Worm (Caenorhabditis elegans): Measurements from ENCODE around the gene ndx-9.

ndx-9 gene

DNA sequence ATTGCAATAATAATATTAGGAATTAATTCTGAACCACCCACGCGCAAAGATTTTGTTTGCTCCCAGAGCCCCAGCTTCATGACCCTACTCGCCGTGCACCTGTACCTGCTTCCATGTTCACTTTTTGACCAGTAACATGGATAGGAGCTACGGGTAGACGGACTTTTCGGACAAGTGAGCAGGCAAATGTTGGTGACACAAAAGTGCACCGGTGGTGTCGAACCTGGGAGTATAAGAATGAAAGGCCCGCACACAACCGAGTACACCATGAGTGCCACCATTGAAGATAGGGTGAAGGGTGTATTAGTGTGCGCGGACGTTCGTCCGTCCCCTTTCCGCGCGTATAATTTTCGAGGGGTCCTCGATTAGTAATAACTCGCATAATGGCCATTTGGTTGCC is 14.1 kb upstream of the ndx-9 start (continued):
- peak; percentile 100 for TF ChIP-seq eyg-1 (tag; optimal IDR thresholded peaks at IDR 0.05)
- TF ChIP-seq F13H6.1 (tag; optimal IDR thresholded peaks at IDR 0.05): peak; percentile 83
- peak; percentile 92 for TF ChIP-seq mec-3 (tag; optimal IDR thresholded peaks at IDR 0.05; ENCODE audit: borderline replicate concordance)
- TF ChIP-seq pha-2 (tag; optimal IDR thresholded peaks at IDR 0.05): peak; percentile 97
- TF ChIP-seq elt-2 (tag; optimal IDR thresholded peaks at IDR 0.05): peak; percentile 99
- peak; percentile 99 for TF ChIP-seq ref-2 (tag; optimal IDR thresholded peaks at IDR 0.05)
- peak; percentile 97 for TF ChIP-seq ceh-45 (GFP tag; IDR thresholded peaks at IDR 0.05)
- no peak for TF ChIP-seq pha-4 (tag; optimal IDR thresholded peaks at IDR 0.05)
- peak; percentile 96 for TF ChIP-seq C38D4.7 (GFP tag; optimal IDR thresholded peaks at IDR 0.05)
- TF ChIP-seq tbx-7 (tag; optimal IDR thresholded peaks at IDR 0.05): peak; percentile 89
- peak; percentile 92 for TF ChIP-seq ceh-24 (tag; optimal IDR thresholded peaks at IDR 0.05)
- TF ChIP-seq ceh-6 (GFP tag; optimal IDR thresholded peaks at IDR 0.05): peak; percentile 99
- TF ChIP-seq Y22D7AL.16 (tag; optimal IDR thresholded peaks at IDR 0.05): peak; percentile 98
- TF ChIP-seq ets-4 (tag; optimal IDR thresholded peaks at IDR 0.05): peak; percentile 62
- peak; percentile 94 for TF ChIP-seq unc-3 (GFP tag; conservative IDR thresholded peaks at IDR 0.05)
- peak; percentile 96 for TF ChIP-seq unc-3 (tag; optimal IDR thresholded peaks at IDR 0.05)
- peak; percentile 72 for TF ChIP-seq unc-42 (tag; optimal IDR thresholded peaks at IDR 0.05)
- TF ChIP-seq hlh-6 (tag; optimal IDR thresholded peaks at IDR 0.05): peak; percentile 99
- TF ChIP-seq rnt-1 (tag; optimal IDR thresholded peaks at IDR 0.05): peak; percentile 96
- TF ChIP-seq madf-2 (tag; optimal IDR thresholded peaks at IDR 0.05): peak; percentile 97
- TF ChIP-seq ceh-30 (tag; optimal IDR thresholded peaks at IDR 0.05): peak; percentile 92
- peak; percentile 97 for TF ChIP-seq sox-2 (GFP tag; IDR thresholded peaks at IDR 0.05)
- TF ChIP-seq pag-3 (tag; optimal IDR thresholded peaks at IDR 0.05; ENCODE audit: borderline replicate concordance): peak; percentile 91

DNA sequence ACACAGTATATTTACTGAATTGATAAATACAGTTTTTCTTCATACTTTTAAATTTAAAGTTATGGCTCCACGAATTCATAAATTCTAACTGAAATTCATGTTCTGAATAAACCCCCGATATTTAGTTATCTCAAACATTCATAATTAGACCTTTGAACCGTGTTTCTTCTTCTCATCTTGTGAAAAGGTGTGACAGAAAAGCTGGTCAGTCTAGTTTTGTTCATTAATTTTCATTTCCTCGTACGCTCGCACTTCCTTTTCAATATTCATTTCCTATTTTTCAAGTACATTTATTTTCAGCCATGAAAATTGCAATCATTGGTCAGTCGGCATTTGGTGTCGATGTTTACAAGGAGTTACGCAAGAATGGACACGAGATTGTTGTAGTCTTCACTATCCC is 10.5 kb upstream of the ndx-9 start, which contains the start of gene alh-3:
Gene alh-3, plus strand, starts transcription at position 301 of the 400 bp plus-strand sequence.
- no peak for TF ChIP-seq madf-2 (tag; optimal IDR thresholded peaks at IDR 0.05)
- TF ChIP-seq odd-2 (tag; optimal IDR thresholded peaks at IDR 0.05): no peak
- no peak for TF ChIP-seq nhr-11 (tag; optimal IDR thresholded peaks at IDR 0.05)
- TF ChIP-seq ceh-2 (tag; optimal IDR thresholded peaks at IDR 0.05): no peak
- no peak for TF ChIP-seq sox-2 (GFP tag; IDR thresholded peaks at IDR 0.05)
- TF ChIP-seq mec-3 (tag; optimal IDR thresholded peaks at IDR 0.05; ENCODE audit: borderline replicate concordance): no peak
- no peak for TF ChIP-seq sdc-2 (tag; optimal IDR thresholded peaks at IDR 0.05)
- no peak for TF ChIP-seq ama-1 (optimal IDR thresholded peaks at IDR 0.05)
- no peak for TF ChIP-seq dmd-4 (tag; optimal IDR thresholded peaks at IDR 0.05; ENCODE audit: borderline replicate concordance)
- TF ChIP-seq pat-9 (tag; optimal IDR thresholded peaks at IDR 0.05): no peak

DNA sequence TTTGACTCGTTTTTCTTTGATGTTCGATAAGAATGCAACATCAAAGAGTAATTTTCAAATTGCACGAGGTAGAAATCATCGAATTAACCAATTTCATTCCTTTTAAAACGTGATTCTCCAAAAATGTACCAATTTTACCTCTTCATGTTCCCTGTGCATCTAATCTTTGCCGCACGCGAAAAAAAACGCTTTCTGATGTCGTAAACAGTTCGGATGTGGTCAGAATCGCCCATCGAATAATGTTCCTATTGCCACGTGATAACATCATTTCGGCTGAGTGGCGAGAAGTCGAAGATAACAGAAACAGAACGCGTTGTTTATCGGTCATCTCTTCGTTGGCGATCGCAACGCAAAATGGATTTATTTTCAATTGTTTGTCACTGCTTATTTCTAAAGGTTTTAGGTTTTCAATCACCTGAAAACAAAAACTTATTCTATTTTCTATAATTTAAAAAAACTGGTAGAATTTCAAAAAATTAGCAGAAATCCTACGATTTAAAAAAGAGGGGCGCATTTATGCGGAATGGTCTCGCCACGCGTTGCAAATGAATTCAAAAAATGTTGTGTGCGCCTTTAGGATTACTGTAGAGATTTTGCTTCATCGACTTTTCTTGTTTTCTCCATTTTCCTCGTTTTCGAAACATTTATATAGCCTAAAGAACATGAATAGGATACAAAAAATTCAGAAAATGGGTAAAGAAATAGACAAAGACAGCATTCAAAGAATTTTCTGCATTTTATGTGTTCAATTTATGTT is 9.9 kb upstream of the ndx-9 start, which contains the start of gene mogs-1:
Gene mogs-1, minus strand, starts transcription at position 417 of the 757 bp plus-strand sequence.
- TF ChIP-seq che-1 (tag; optimal IDR thresholded peaks at IDR 0.05): no peak
- no peak for TF ChIP-seq ceh-19 (GFP tag; optimal IDR thresholded peaks at IDR 0.05)
- TF ChIP-seq ceh-22 (tag; optimal IDR thresholded peaks at IDR 0.05): no peak

DNA sequence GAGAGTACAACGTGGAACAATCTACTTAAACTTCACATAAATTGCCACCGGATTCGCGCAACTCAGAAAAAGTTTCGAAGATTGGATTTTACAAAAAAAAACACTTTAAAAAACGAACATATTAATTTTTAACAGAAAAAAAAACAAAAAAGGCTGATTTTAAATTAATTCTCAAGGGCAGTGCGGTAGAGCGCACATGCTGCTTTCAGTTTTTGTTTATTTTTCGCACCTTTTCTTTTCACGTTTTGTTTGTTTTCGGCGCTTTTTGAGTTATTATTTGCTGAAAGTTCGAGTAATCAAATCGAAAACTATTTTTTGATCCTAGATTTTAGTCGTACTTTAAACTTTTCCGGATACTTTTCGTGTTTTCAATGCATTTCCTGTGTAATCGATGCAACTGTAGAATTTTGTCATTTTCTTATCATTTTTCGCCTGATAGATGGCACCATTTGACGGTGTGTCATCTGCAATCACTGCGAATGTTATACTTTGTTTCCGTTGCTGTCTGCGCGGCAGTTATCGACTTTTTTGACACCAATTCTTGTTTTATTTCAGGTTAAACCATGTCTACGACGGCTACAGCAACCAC is 8.2 kb upstream of the ndx-9 start, which contains the start of gene F13H10.8:
Gene F13H10.8, plus strand, starts transcription at position 556 of the 589 bp plus-strand sequence.
- TF ChIP-seq K09A11.1 (tag; optimal IDR thresholded peaks at IDR 0.05; ENCODE audit: insufficient read depth) (no peak), elt-2 (tag; optimal IDR thresholded peaks at IDR 0.05) (peak; percentile 73), K02D7.2 (tag; optimal IDR thresholded peaks at IDR 0.05) (no peak), unc-42 (tag; optimal IDR thresholded peaks at IDR 0.05) (peak; percentile 82), ceh-14 (tag; optimal IDR thresholded peaks at IDR 0.05) (peak; percentile 14), unc-3 (GFP tag; conservative IDR thresholded peaks at IDR 0.05) (no peak), unc-3 (tag; optimal IDR thresholded peaks at IDR 0.05) (no peak), tbx-7 (tag; optimal IDR thresholded peaks at IDR 0.05) (peak; percentile 25), tbx-2 (tag; optimal IDR thresholded peaks at IDR 0.05) (peak; percentile 37)

All from whole organism, late embryonic.